Fruit fly (Drosophila melanogaster): Measurements from ENCODE around the gene chinmo.

DNA sequence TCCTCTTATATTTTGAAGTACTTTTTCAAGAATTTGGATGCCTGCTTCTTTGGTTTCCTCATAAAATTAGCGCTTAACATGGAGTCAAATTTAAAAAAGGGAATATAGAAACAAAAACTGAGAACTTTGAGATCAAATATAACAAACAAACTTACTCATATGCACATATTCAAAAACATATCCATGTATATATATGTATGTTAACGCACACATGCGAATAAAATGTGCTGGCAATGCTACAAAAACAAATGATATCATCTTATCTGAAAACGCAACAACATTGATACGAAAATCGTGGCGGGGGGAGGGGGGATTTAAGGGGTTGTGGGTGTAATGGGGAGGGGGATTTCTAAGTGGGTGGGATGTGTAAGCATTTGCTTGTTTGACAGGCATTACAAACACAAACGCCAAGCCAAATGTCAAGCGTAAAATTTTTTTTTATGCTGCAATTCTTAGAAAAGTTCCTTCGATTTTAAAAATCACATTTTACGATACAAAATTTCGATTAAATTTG is 3.0 kb upstream of the chinmo start:
- TF ChIP-seq Crg-1 (GFP tag; optimal IDR thresholded peaks at IDR 0.05) (no peak), CG12768 (GFP tag; optimal IDR thresholded peaks at IDR 0.05) (no peak), Mnt (GFP tag; optimal IDR thresholded peaks at IDR 0.05) (no peak), cnc (optimal IDR thresholded peaks at IDR 0.05) (no peak), CG1620 (GFP tag; optimal IDR thresholded peaks at IDR 0.05) (no peak), kay (GFP tag; ENCODE audit: borderline replicate concordance) (no peak), toe (GFP tag; optimal IDR thresholded peaks at IDR 0.05) (no peak), bab1 (GFP tag; optimal IDR thresholded peaks at IDR 0.05) (no peak), CG7045 (GFP tag; optimal IDR thresholded peaks at IDR 0.05) (no peak), cic (GFP tag; optimal IDR thresholded peaks at IDR 0.05) (no peak), Clk (GFP tag; optimal IDR thresholded peaks at IDR 0.05) (no peak)
